Worm (Caenorhabditis elegans): ENCODE measurements around the gene hmit-1.2.

ce11 chrV:18576128-18576527 is 51.6 kb downstream of the hmit-1.2 start:
- no peak for TF ChIP-seq unc-39 (tag; optimal IDR thresholded peaks at IDR 0.05)
- TF ChIP-seq sem-2 (GFP tag; optimal IDR thresholded peaks at IDR 0.05), result no peak
- TF ChIP-seq mab-5 (tag; optimal IDR thresholded peaks at IDR 0.05), result no peak
- no peak for TF ChIP-seq snpc-4 (tag; optimal IDR thresholded peaks at IDR 0.05)
- TF ChIP-seq mep-1 (tag; optimal IDR thresholded peaks at IDR 0.05), result no peak
- no peak for TF ChIP-seq lsy-2 (tag; optimal IDR thresholded peaks at IDR 0.05)
- no peak for TF ChIP-seq ceh-39 (tag; optimal IDR thresholded peaks at IDR 0.05)
- no peak for TF ChIP-seq lin-13 (tag; optimal IDR thresholded peaks at IDR 0.05)
